Worm (Caenorhabditis elegans) whole organism, midembryonic: ENCODE results near the gene Y38H6C.9.

ENCODE experiments used
- T22C8.4 ChIP-seq: fragments of 200-800 bp; sonication (Bioruptor generic); IDR thresholded peaks from 2 replicates; pipeline ENCODE4 v1.3.6; 2022; ENCODE audit warnings: missing genetic modification characterization, missing compliant biosample characterization
- cog-1 ChIP-seq: sonication (generic microtip); optimal IDR thresholded peaks from 2 replicates; lab custom pipeline; 2016; ENCODE audit warnings: missing genetic modification characterization, missing compliant biosample characterization
- flt-1 ChIP-seq: fragments of 200-800 bp; sonication (Bioruptor generic); IDR thresholded peaks from 2 replicates; pipeline ENCODE4 v1.3.6; 2022; ENCODE audit warnings: missing genetic modification characterization, missing compliant biosample characterization
- klf-2 ChIP-seq: fragments of 200-800 bp; sonication (Bioruptor generic); conservative IDR thresholded peaks from 2 replicates; pipeline ENCODE4 v1.3.6; 2022; ENCODE audit warnings: missing genetic modification reagents, missing genetic modification characterization, missing compliant biosample characterization
- med-1 ChIP-seq: sonication (generic microtip); optimal IDR thresholded peaks from 2 replicates; lab custom pipeline; 2017; ENCODE audit warnings: missing genetic modification characterization, mild to moderate bottlenecking, missing compliant biosample characterization, antibody characterized with exemption, missing genetic modification reagents; ENCODE audit not compliant: insufficient read depth
- ref-1 ChIP-seq: fragments of 200-800 bp; sonication (Bioruptor generic); conservative IDR thresholded peaks from 2 replicates; pipeline ENCODE4 v1.3.6; 2022; ENCODE audit warnings: missing genetic modification reagents, missing genetic modification characterization, missing compliant biosample characterization
- tab-1 ChIP-seq: fragments of 200-800 bp; sonication (Bioruptor generic); IDR thresholded peaks from 2 replicates; pipeline ENCODE4 v1.3.6; 2022; ENCODE audit warnings: missing genetic modification characterization, missing compliant biosample characterization
- ztf-23 ChIP-seq: fragments of 200-800 bp; sonication (Bioruptor generic); IDR thresholded peaks from 2 replicates; pipeline ENCODE4 v1.3.6; 2022; ENCODE audit warnings: missing genetic modification reagents, missing genetic modification characterization, missing compliant biosample characterization
- ztf-29 ChIP-seq: fragments of 200-800 bp; sonication (Bioruptor generic); IDR thresholded peaks from 2 replicates; pipeline ENCODE4 v1.3.6; 2022; ENCODE audit warnings: missing genetic modification reagents, missing genetic modification characterization, missing compliant biosample characterization

Y38H6C.9 gene

ce11 chrV:20476981-20477380 is 45.1 kb downstream of the Y38H6C.9 start:
- no peak for TF ChIP-seq ztf-29 (GFP tag; lab: Robert Waterston, UW)

- no peak for TF ChIP-seq cog-1
- TF ChIP-seq T22C8.4: no peak
- no peak for TF ChIP-seq flt-1
- no peak for TF ChIP-seq klf-2 (GFP tag; lab: Robert Waterston, UW)
- no peak for TF ChIP-seq ztf-23
- TF ChIP-seq tab-1 (GFP tag; lab: Robert Waterston, UW): no peak
- no peak for TF ChIP-seq ref-1 (GFP tag; lab: Robert Waterston, UW)
- TF ChIP-seq med-1: no peak
- no peak for TF ChIP-seq ztf-29 (GFP tag; lab: Robert Waterston, UW)
These were observed 45.6 kb downstream of the Y38H6C.9 start for ce11 chrV:20476514-20476913.

- TF ChIP-seq ztf-23 (no peak), klf-2 (GFP tag; lab: Robert Waterston, UW) (no peak), T22C8.4 (no peak), med-1 (no peak), ztf-29 (GFP tag; lab: Robert Waterston, UW) (no peak), tab-1 (GFP tag; lab: Robert Waterston, UW) (no peak), flt-1 (no peak), cog-1 (no peak)
These were observed 46.2 kb downstream of the Y38H6C.9 start, which contains the start of gene B0250.7 for ce11 chrV:20475830-20476229. TSS of gene B0250.7 (minus strand) at chrV:20476061.

- TF ChIP-seq cog-1: no peak
- TF ChIP-seq T22C8.4: no peak
- no peak for TF ChIP-seq klf-2 (GFP tag; lab: Robert Waterston, UW)
- no peak for TF ChIP-seq ztf-23
- no peak for TF ChIP-seq med-1
- TF ChIP-seq ref-1 (GFP tag; lab: Robert Waterston, UW): no peak
- TF ChIP-seq tab-1 (GFP tag; lab: Robert Waterston, UW): no peak
- no peak for TF ChIP-seq ztf-29 (GFP tag; lab: Robert Waterston, UW)
- no peak for TF ChIP-seq flt-1
These were observed 47.0 kb downstream of the Y38H6C.9 start for ce11 chrV:20475029-20475428.

- TF ChIP-seq T22C8.4 (no peak), ref-1 (GFP tag; lab: Robert Waterston, UW) (no peak), med-1 (no peak), tab-1 (GFP tag; lab: Robert Waterston, UW) (no peak), flt-1 (no peak), ztf-23 (no peak), cog-1 (no peak), klf-2 (GFP tag; lab: Robert Waterston, UW) (no peak), ztf-29 (GFP tag; lab: Robert Waterston, UW) (no peak)
These were observed 51.7 kb downstream of the Y38H6C.9 start, which contains the start of gene B0250.8 for ce11 chrV:20470385-20470784. TSS of gene B0250.8 (minus strand) at chrV:20470485.
